Worm (Caenorhabditis elegans) whole organism, L4 larva: Measurements from ENCODE around the gene K01A12.3.

Source experiments
- F10B5.3 ChIP-seq: sonication (generic microtip); optimal IDR thresholded peaks from 2 replicates; lab custom pipeline; 2016; ENCODE audit warnings: mild to moderate bottlenecking, missing genetic modification characterization, missing compliant biosample characterization
- F37D6.2 ChIP-seq: sonication (generic microtip); optimal IDR thresholded peaks from 2 replicates; lab custom pipeline; 2016; ENCODE audit warnings: mild to moderate bottlenecking, missing genetic modification characterization, missing compliant biosample characterization
- T20F7.1 ChIP-seq: fragments of 200-800 bp; sonication (Bioruptor generic); optimal IDR thresholded peaks from 2 replicates; lab custom pipeline; 2018; ENCODE audit warnings: mild to moderate bottlenecking, missing genetic modification characterization, missing compliant biosample characterization
- aha-1 ChIP-seq: fragments of 150-350 bp; peaks from one replicate; lab custom pipeline; 2014; ENCODE audit warnings: missing biosample characterization, missing genetic modification characterization
- arid-1 ChIP-seq: fragments of 200-800 bp; sonication (Bioruptor generic); conservative IDR thresholded peaks from 2 replicates; pipeline ENCODE4 v1.3.6; 2022; ENCODE audit warnings: missing genetic modification reagents, missing genetic modification characterization, missing compliant biosample characterization
- attf-4 ChIP-seq: sonication (generic microtip); optimal IDR thresholded peaks from 3 replicates; lab custom pipeline; 2017; ENCODE audit warnings: missing biosample characterization, missing genetic modification characterization
- ceh-20 ChIP-seq: fragments of 200-800 bp; sonication (Bioruptor generic); IDR thresholded peaks from 2 replicates; pipeline ENCODE4 v1.3.6; 2022; ENCODE audit warnings: missing genetic modification reagents, missing genetic modification characterization, missing compliant biosample characterization
- ctbp-1 ChIP-seq: fragments of 200-800 bp; sonication (Bioruptor generic); IDR thresholded peaks from 2 replicates; pipeline ENCODE4 v1.3.6; 2022; ENCODE audit warnings: missing genetic modification reagents, missing genetic modification characterization, missing compliant biosample characterization
- dve-1 ChIP-seq: sonication (generic microtip); optimal IDR thresholded peaks from 2 replicates; lab custom pipeline; 2017; ENCODE audit warnings: antibody characterized with exemption, mild to moderate bottlenecking, missing genetic modification characterization, missing compliant biosample characterization; ENCODE audit not compliant: insufficient read depth
- egl-27 ChIP-seq: sonication (generic microtip); optimal IDR thresholded peaks from 3 replicates; lab custom pipeline; 2017; ENCODE audit warnings: missing biosample characterization, missing genetic modification reagents, missing genetic modification characterization
- fos-1 ChIP-seq: fragments of 150-350 bp; optimal IDR thresholded peaks from 2 replicates; lab custom pipeline; 2014; ENCODE audit warnings: missing biosample characterization, missing genetic modification characterization
- gei-8 ChIP-seq: fragments of 200-800 bp; sonication (Bioruptor generic); optimal IDR thresholded peaks from 2 replicates; lab custom pipeline; 2018; ENCODE audit warnings: mild to moderate bottlenecking, missing genetic modification characterization, missing compliant biosample characterization
- hif-1 ChIP-seq, 2 experiments: sonication (generic microtip); optimal IDR thresholded peaks; 2 replicates each; lab custom pipeline; 2016 to 2017; ENCODE audit warnings: missing compliant biosample characterization in 2 of 2, missing genetic modification characterization in 2 of 2, missing genetic modification reagents in 2 of 2, missing genotype in 2 of 2, mild to moderate bottlenecking in 1 of 2
- hlh-11 ChIP-seq: fragments of 200-800 bp; sonication (Bioruptor generic); optimal IDR thresholded peaks from 2 replicates; lab custom pipeline; 2018; ENCODE audit warnings: mild to moderate bottlenecking, missing genetic modification characterization, missing compliant biosample characterization
- hlh-30 ChIP-seq: sonication (generic microtip); optimal IDR thresholded peaks from 2 replicates; lab custom pipeline; 2017; ENCODE audit warnings: antibody characterized with exemption, mild to moderate bottlenecking, missing genetic modification characterization, missing compliant biosample characterization; ENCODE audit not compliant: insufficient read depth
- hmg-1.1 ChIP-seq: fragments of 200-800 bp; sonication (Bioruptor generic); IDR thresholded peaks from 2 replicates; pipeline ENCODE4 v1.3.6; 2022; ENCODE audit warnings: missing genetic modification reagents, missing genetic modification characterization, missing compliant biosample characterization
- lin-1 ChIP-seq: fragments of 200-800 bp; sonication (Bioruptor generic); IDR thresholded peaks from 2 replicates; pipeline ENCODE4 v1.3.6; 2022; ENCODE audit warnings: missing genetic modification reagents, missing genetic modification characterization, missing compliant biosample characterization
- lin-13 ChIP-seq: fragments of 150-350 bp; optimal IDR thresholded peaks from 2 replicates; lab custom pipeline; 2014; ENCODE audit warnings: missing biosample characterization, missing genetic modification reagents, missing genetic modification characterization
- lin-38 ChIP-seq: fragments of 200-800 bp; sonication (Bioruptor generic); IDR thresholded peaks from 2 replicates; pipeline ENCODE4 v1.3.6; 2022; ENCODE audit warnings: missing genetic modification reagents, missing genetic modification characterization, missing compliant biosample characterization
- madf-5 ChIP-seq, 2 experiments: fragments of 200-800 bp; sonication (Bioruptor generic); IDR thresholded peaks; 2 replicates each; pipeline ENCODE4 v1.3.6; 2022; ENCODE audit warnings: missing compliant biosample characterization in 2 of 2, missing genetic modification characterization in 2 of 2
- mdt-29 ChIP-seq: fragments of 200-800 bp; sonication (Bioruptor generic); IDR thresholded peaks from 2 replicates; pipeline ENCODE4 v1.3.6; 2022; ENCODE audit warnings: missing genetic modification reagents, missing genetic modification characterization, missing compliant biosample characterization
- nhr-111 ChIP-seq: fragments of 200-800 bp; sonication (Bioruptor generic); optimal IDR thresholded peaks from 2 replicates; lab custom pipeline; 2018; ENCODE audit warnings: mild to moderate bottlenecking, missing genetic modification characterization, missing compliant biosample characterization
- nhr-237 ChIP-seq: sonication (generic microtip); optimal IDR thresholded peaks from 2 replicates; lab custom pipeline; 2017; ENCODE audit warnings: missing biosample characterization, missing genetic modification characterization
- nhr-28 ChIP-seq: fragments of 150-350 bp; optimal IDR thresholded peaks from 2 replicates; lab custom pipeline; 2014; ENCODE audit warnings: missing biosample characterization, missing genetic modification characterization
- nhr-6 ChIP-seq: fragments of 150-350 bp; optimal IDR thresholded peaks from 2 replicates; lab custom pipeline; 2014; ENCODE audit warnings: missing biosample characterization, missing genetic modification characterization
- pha-4 ChIP-seq, 2 experiments: fragments of 150-350 bp in 1 of 2; fragments of 200-800 bp in 1 of 2; sonication (Bioruptor generic) in 1 of 2; IDR thresholded peaks in 1 of 2; optimal IDR thresholded peaks in 1 of 2; 2 replicates each; pipeline versions ENCODE4 v1.3.6 to Lab custom; 2014 to 2022; ENCODE audit warnings: missing genetic modification characterization in 2 of 2, missing genetic modification reagents in 2 of 2, missing biosample characterization in 1 of 2, missing compliant biosample characterization in 1 of 2
- php-3 ChIP-seq: fragments of 200-800 bp; sonication (Bioruptor generic); IDR thresholded peaks from 2 replicates; pipeline ENCODE4 v1.3.6; 2022; ENCODE audit warnings: missing genetic modification reagents, missing genetic modification characterization, missing compliant biosample characterization
- rbr-2 ChIP-seq: sonication (generic microtip); optimal IDR thresholded peaks from 2 replicates; lab custom pipeline; 2016; ENCODE audit warnings: missing genotype, missing genetic modification characterization, missing compliant biosample characterization
- saeg-2 ChIP-seq: fragments of 200-800 bp; sonication (Bioruptor generic); IDR thresholded peaks from 2 replicates; pipeline ENCODE4 v1.3.6; 2022; ENCODE audit warnings: missing genetic modification reagents, missing genetic modification characterization, missing compliant biosample characterization
- zag-1 ChIP-seq: fragments of 150-350 bp; optimal IDR thresholded peaks from 2 replicates; lab custom pipeline; 2014; ENCODE audit warnings: missing biosample characterization, missing genetic modification characterization
- zfp-3 ChIP-seq: fragments of 200-800 bp; sonication (Bioruptor generic); conservative IDR thresholded peaks from 2 replicates; pipeline ENCODE4 v1.3.6; 2022; ENCODE audit warnings: missing genetic modification reagents, missing genetic modification characterization, missing compliant biosample characterization
- zip-2 ChIP-seq: fragments of 150-350 bp; optimal IDR thresholded peaks from 2 replicates; lab custom pipeline; 2014; ENCODE audit warnings: missing biosample characterization, missing genetic modification characterization
- ztf-11 ChIP-seq: fragments of 150-350 bp; optimal IDR thresholded peaks from 2 replicates; lab custom pipeline; 2014; ENCODE audit warnings: missing biosample characterization, missing genetic modification characterization

Gene K01A12.3

ce11 chrX:8599725-8600124, 25.3 kb downstream of the K01A12.3 start:
- TF ChIP-seq nhr-6 (tag; lab: Kevin White, UChicago), result no peak
- TF ChIP-seq, all 104 proteins: peak for 0

- TF ChIP-seq hif-1 (tag; optimal IDR thresholded peaks at IDR 0.05; lab: Kevin White, UChicago) (no peak), lin-1 (GFP tag; lab: Robert Waterston, UW) (no peak), aha-1 (tag; lab: Kevin White, UChicago) (peak; percentile 93), madf-5 (GFP tag; IDR thresholded peaks at IDR 0.05; lab: Robert Waterston, UW) (no peak)
Measured at ce11 chrX:8598491-8598890, 26.5 kb downstream of the K01A12.3 start.

- TF ChIP-seq nhr-237 (tag; lab: Kevin White, UChicago) (no peak), arid-1 (GFP tag; lab: Robert Waterston, UW) (no peak), nhr-111 (GFP tag; lab: Kevin White, UChicago) (no peak), mdt-29 (GFP tag; lab: Robert Waterston, UW) (no peak), nhr-28 (tag; lab: Kevin White, UChicago) (no peak), saeg-2 (GFP tag; lab: Robert Waterston, UW) (no peak), lin-38 (no peak), F10B5.3 (tag; lab: Kevin White, UChicago) (no peak), ztf-11 (tag; lab: Kevin White, UChicago) (no peak), ctbp-1 (GFP tag; lab: Robert Waterston, UW) (no peak), dve-1 (tag; lab: Kevin White, UChicago) (no peak)
Measured at ce11 chrX:8597647-8598046, 27.3 kb downstream of the K01A12.3 start, which contains the start of gene F18E9.7. TSS of gene F18E9.7 (minus strand) at chrX:8597747.

- TF ChIP-seq rbr-2 (tag; lab: Kevin White, UChicago) (no peak), zfp-3 (GFP tag; lab: Robert Waterston, UW) (no peak), attf-4 (tag; lab: Kevin White, UChicago) (no peak), F37D6.2 (tag; lab: Kevin White, UChicago) (no peak), zag-1 (no peak), ceh-20 (GFP tag; lab: Robert Waterston, UW) (no peak), lin-13 (no peak), php-3 (GFP tag; lab: Robert Waterston, UW) (no peak), egl-27 (no peak), fos-1 (no peak), T20F7.1 (GFP tag; lab: Kevin White, UChicago) (no peak), zip-2 (tag; lab: Kevin White, UChicago) (no peak), hmg-1.1 (GFP tag; lab: Robert Waterston, UW) (no peak), pha-4 (GFP tag; IDR thresholded peaks at IDR 0.05; lab: Robert Waterston, UW) (no peak), pha-4 (tag; optimal IDR thresholded peaks at IDR 0.05; lab: Kevin White, UChicago) (no peak), ctbp-1 (GFP tag; lab: Robert Waterston, UW) (no peak), hlh-11 (no peak)
Measured at ce11 chrX:8592881-8593280, 32.1 kb downstream of the K01A12.3 start, which contains the start of gene nlp-7. TSS of gene nlp-7 (plus strand) at chrX:8593181.

DNA sequence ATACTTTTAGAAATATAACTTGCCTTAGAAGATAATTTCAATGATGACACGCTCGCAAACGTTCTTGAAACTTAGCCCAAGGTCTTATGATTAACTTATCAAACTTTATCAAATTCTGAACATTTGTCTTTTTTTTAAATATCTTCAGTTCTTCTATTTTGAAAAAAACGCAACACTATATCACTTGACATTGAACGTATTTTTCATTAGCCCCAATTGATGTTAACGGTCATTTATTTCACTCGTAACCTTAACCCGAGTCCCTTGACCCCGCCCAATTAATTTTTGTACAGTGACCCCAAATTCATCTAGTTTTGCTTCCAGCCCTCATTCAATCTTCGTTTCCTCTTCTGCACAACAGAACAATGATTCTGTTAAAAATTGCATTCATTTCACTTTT, 39.2 kb downstream of the K01A12.3 start, which contains the start of gene F18E9.3:
F18E9.3 (plus strand) TSS at position 311 of the 400 bp plus-strand sequence.
- peak; percentile 96 for TF ChIP-seq aha-1 (tag; lab: Kevin White, UChicago)
- TF ChIP-seq hlh-30 (tag; lab: Kevin White, UChicago), result peak; percentile 15
- TF ChIP-seq gei-8 (GFP tag; lab: Kevin White, UChicago), result no peak
- TF ChIP-seq, all 104 proteins: peak for 2
